Worm (Caenorhabditis elegans) whole organism, late embryonic: ENCODE results near the gene taf-11.1.

ENCODE experiments used
- C38D4.7 ChIP-seq: fragments of 200-800 bp; sonication (Bioruptor generic); optimal IDR thresholded peaks from 2 replicates; lab custom pipeline; 2018; ENCODE audit warnings: mild to moderate bottlenecking, missing genetic modification characterization, moderate library complexity, missing compliant biosample characterization
- F13H6.1 ChIP-seq: sonication (generic microtip); optimal IDR thresholded peaks from 2 replicates; lab custom pipeline; 2016; ENCODE audit warnings: missing genetic modification characterization, missing compliant biosample characterization
- K02D7.2 ChIP-seq: sonication (generic microtip); optimal IDR thresholded peaks from 2 replicates; lab custom pipeline; 2017; ENCODE audit warnings: mild to moderate bottlenecking, missing genetic modification characterization, missing compliant biosample characterization
- ama-1 ChIP-seq: fragments of 150-350 bp; optimal IDR thresholded peaks from 2 replicates; lab custom pipeline; 2014
- ceh-14 ChIP-seq: sonication (generic microtip); optimal IDR thresholded peaks from 2 replicates; lab custom pipeline; 2016; ENCODE audit warnings: missing genotype, missing genetic modification characterization, missing compliant biosample characterization
- ceh-18 ChIP-seq: sonication (generic microtip); optimal IDR thresholded peaks from 2 replicates; lab custom pipeline; 2016; ENCODE audit warnings: missing genetic modification characterization, missing compliant biosample characterization
- ceh-19 ChIP-seq: fragments of 200-800 bp; sonication (Bioruptor generic); optimal IDR thresholded peaks from 2 replicates; lab custom pipeline; 2018; ENCODE audit warnings: mild to moderate bottlenecking, missing genetic modification characterization, missing compliant biosample characterization
- ceh-2 ChIP-seq: sonication (generic microtip); optimal IDR thresholded peaks from 2 replicates; lab custom pipeline; 2016; ENCODE audit warnings: missing genotype, missing genetic modification characterization, missing compliant biosample characterization
- ceh-22 ChIP-seq: sonication (generic microtip); optimal IDR thresholded peaks from 2 replicates; lab custom pipeline; 2017; ENCODE audit warnings: missing biosample characterization, missing genetic modification characterization
- ceh-30 ChIP-seq: fragments of 150-350 bp; optimal IDR thresholded peaks from 2 replicates; lab custom pipeline; 2014; ENCODE audit warnings: missing biosample characterization, missing genetic modification characterization
- ceh-31 ChIP-seq: sonication (generic microtip); optimal IDR thresholded peaks from 2 replicates; lab custom pipeline; 2016; ENCODE audit warnings: missing genetic modification characterization, missing compliant biosample characterization
- ceh-34 ChIP-seq: sonication (generic microtip); optimal IDR thresholded peaks from 2 replicates; lab custom pipeline; 2016; ENCODE audit warnings: mild to moderate bottlenecking, missing genetic modification characterization, missing compliant biosample characterization
- ceh-48 ChIP-seq: sonication (generic microtip); optimal IDR thresholded peaks from 2 replicates; lab custom pipeline; 2016; ENCODE audit warnings: missing genetic modification characterization, inconsistent platforms, missing compliant biosample characterization
- dve-1 ChIP-seq: sonication (generic microtip); optimal IDR thresholded peaks from 2 replicates; lab custom pipeline; 2017; ENCODE audit warnings: antibody characterized with exemption, mild to moderate bottlenecking, missing genetic modification characterization, missing compliant biosample characterization
- ets-4 ChIP-seq: sonication (generic microtip); optimal IDR thresholded peaks from 2 replicates; lab custom pipeline; 2016; ENCODE audit warnings: missing genetic modification characterization, missing compliant biosample characterization
- eyg-1 ChIP-seq: sonication (generic microtip); optimal IDR thresholded peaks from 2 replicates; lab custom pipeline; 2016; ENCODE audit warnings: missing genotype, missing genetic modification characterization, missing compliant biosample characterization
- fkh-6 ChIP-seq: sonication (generic microtip); optimal IDR thresholded peaks from 2 replicates; lab custom pipeline; 2016; ENCODE audit warnings: missing genetic modification characterization, missing compliant biosample characterization
- hlh-30 ChIP-seq: sonication (generic microtip); optimal IDR thresholded peaks from 2 replicates; lab custom pipeline; 2017; ENCODE audit warnings: antibody characterized with exemption, missing genetic modification characterization, missing compliant biosample characterization; ENCODE audit not compliant: insufficient read depth
- hlh-8 ChIP-seq: sonication (generic microtip); optimal IDR thresholded peaks from 2 replicates; lab custom pipeline; 2016; ENCODE audit warnings: missing genotype, missing genetic modification characterization, missing compliant biosample characterization
- madf-2 ChIP-seq: sonication (generic microtip); optimal IDR thresholded peaks from 2 replicates; lab custom pipeline; 2017; ENCODE audit warnings: missing genetic modification characterization, missing compliant biosample characterization
- mec-3 ChIP-seq: sonication (generic microtip); optimal IDR thresholded peaks from 2 replicates; lab custom pipeline; 2016; ENCODE audit warnings: borderline replicate concordance, missing genetic modification characterization, missing compliant biosample characterization
- nfya-1 ChIP-seq: sonication (generic microtip); optimal IDR thresholded peaks from 2 replicates; lab custom pipeline; 2017; ENCODE audit warnings: missing genetic modification characterization, mild to moderate bottlenecking, missing compliant biosample characterization, antibody characterized with exemption, moderate library complexity
- nhr-11 ChIP-seq: fragments of 150-350 bp; optimal IDR thresholded peaks from 2 replicates; lab custom pipeline; 2014; ENCODE audit warnings: missing biosample characterization, missing genetic modification characterization
- nhr-232 ChIP-seq: sonication (generic microtip); optimal IDR thresholded peaks from 2 replicates; lab custom pipeline; 2016; ENCODE audit warnings: missing genetic modification characterization, missing compliant biosample characterization
- odd-2 ChIP-seq: sonication (generic microtip); optimal IDR thresholded peaks from 2 replicates; lab custom pipeline; 2017; ENCODE audit warnings: antibody characterized with exemption, mild to moderate bottlenecking, missing genetic modification characterization, missing compliant biosample characterization
- pat-9 ChIP-seq: fragments of 200-800 bp; sonication (Bioruptor generic); optimal IDR thresholded peaks from 2 replicates; lab custom pipeline; 2018; ENCODE audit warnings: mild to moderate bottlenecking, missing genetic modification characterization, moderate library complexity, missing compliant biosample characterization
- pax-1 ChIP-seq: fragments of 150-350 bp; optimal IDR thresholded peaks from 2 replicates; lab custom pipeline; 2014; ENCODE audit warnings: missing biosample characterization, missing genetic modification characterization
- pha-2 ChIP-seq: sonication (generic microtip); optimal IDR thresholded peaks from 2 replicates; lab custom pipeline; 2017; ENCODE audit warnings: mild to moderate bottlenecking, missing genetic modification characterization, missing compliant biosample characterization
- pqm-1 ChIP-seq: sonication (generic microtip); optimal IDR thresholded peaks from 2 replicates; lab custom pipeline; 2016; ENCODE audit warnings: missing genetic modification characterization, missing compliant biosample characterization
- pros-1 ChIP-seq: fragments of 150-350 bp; optimal IDR thresholded peaks from 2 replicates; lab custom pipeline; 2014; ENCODE audit warnings: missing biosample characterization, missing genetic modification reagents, missing genetic modification characterization
- ref-2 ChIP-seq: sonication (generic microtip); optimal IDR thresholded peaks from 2 replicates; lab custom pipeline; 2016; ENCODE audit warnings: missing genetic modification characterization, missing compliant biosample characterization
- rnt-1 ChIP-seq: sonication (generic microtip); optimal IDR thresholded peaks from 2 replicates; lab custom pipeline; 2016; ENCODE audit warnings: missing genetic modification characterization, missing compliant biosample characterization
- sdc-2 ChIP-seq: sonication (generic microtip); optimal IDR thresholded peaks from 2 replicates; lab custom pipeline; 2016; ENCODE audit warnings: missing genotype, missing genetic modification characterization, missing compliant biosample characterization
- sox-4 ChIP-seq: sonication (generic microtip); optimal IDR thresholded peaks from 2 replicates; lab custom pipeline; 2017; ENCODE audit warnings: mild to moderate bottlenecking, missing genetic modification characterization, inconsistent platforms, missing compliant biosample characterization
- syd-9 ChIP-seq: sonication (generic microtip); optimal IDR thresholded peaks from 2 replicates; lab custom pipeline; 2016; ENCODE audit warnings: mild to moderate bottlenecking, missing genetic modification characterization, moderate library complexity, missing compliant biosample characterization
- tbx-2 ChIP-seq: sonication (generic microtip); optimal IDR thresholded peaks from 2 replicates; lab custom pipeline; 2016; ENCODE audit warnings: missing genetic modification characterization, missing compliant biosample characterization
- unc-42 ChIP-seq: sonication (generic microtip); optimal IDR thresholded peaks from 2 replicates; lab custom pipeline; 2016; ENCODE audit warnings: missing genotype, missing genetic modification characterization, missing compliant biosample characterization
- unc-55 ChIP-seq: sonication (generic microtip); optimal IDR thresholded peaks from 2 replicates; lab custom pipeline; 2017; ENCODE audit warnings: missing biosample characterization, missing genetic modification reagents, missing genetic modification characterization
- unc-86 ChIP-seq: sonication (generic microtip); optimal IDR thresholded peaks from 2 replicates; lab custom pipeline; 2016; ENCODE audit warnings: missing genetic modification characterization, missing compliant biosample characterization
- zip-5 ChIP-seq: sonication (generic microtip); optimal IDR thresholded peaks from 2 replicates; lab custom pipeline; 2016; ENCODE audit warnings: missing genetic modification characterization, missing compliant biosample characterization
- ztf-16 ChIP-seq: sonication (generic microtip); optimal IDR thresholded peaks from 2 replicates; lab custom pipeline; 2017; ENCODE audit warnings: missing genetic modification characterization, missing compliant biosample characterization

The taf-11.1 gene

ce11 chrX:4222779-4223387 lies 32.1 kb upstream of the taf-11.1 start:
- TF ChIP-seq ref-2 (tag; lab: Kevin White, UChicago) (peak; percentile 44), ceh-2 (tag; lab: Kevin White, UChicago) (peak; percentile 44), pros-1 (peak; percentile 71), unc-55 (GFP tag; lab: Kevin White, UChicago) (peak; percentile 76), ceh-31 (peak; percentile 71), sdc-2 (tag; lab: Kevin White, UChicago) (peak; percentile 71), nfya-1 (tag; lab: Kevin White, UChicago) (peak; percentile 35), zip-5 (tag; lab: Kevin White, UChicago) (no peak), pax-1 (peak; percentile 89), unc-42 (tag; lab: Kevin White, UChicago) (peak; percentile 25), F13H6.1 (tag; lab: Kevin White, UChicago) (peak; percentile 54), hlh-8 (no peak), ceh-48 (no peak), eyg-1 (peak; percentile 89), ceh-18 (peak; percentile 50), ama-1 (peak; percentile 83), ceh-22 (no peak), madf-2 (peak; percentile 3), ceh-14 (tag; lab: Kevin White, UChicago) (peak; percentile 50), ets-4 (tag; lab: Kevin White, UChicago) (peak; percentile 14), sox-4 (no peak), tbx-2 (tag; lab: Kevin White, UChicago) (peak; percentile 4), pqm-1 (tag; lab: Kevin White, UChicago) (no peak), ceh-34 (tag; lab: Kevin White, UChicago) (peak; percentile 68), dve-1 (tag; lab: Kevin White, UChicago) (peak; percentile 32)

- no peak for TF ChIP-seq nhr-11 (tag; lab: Kevin White, UChicago)
- TF ChIP-seq sdc-2 (tag; lab: Kevin White, UChicago) = no peak
- TF ChIP-seq syd-9 = no peak
- no peak for TF ChIP-seq ztf-16 (tag; lab: Kevin White, UChicago)
- no peak for TF ChIP-seq ceh-30
- TF ChIP-seq zip-5 (tag; lab: Kevin White, UChicago) = no peak
- no peak for TF ChIP-seq mec-3
- no peak for TF ChIP-seq C38D4.7
- no peak for TF ChIP-seq fkh-6 (tag; lab: Kevin White, UChicago)
- TF ChIP-seq unc-86 (tag; lab: Kevin White, UChicago) = no peak
- TF ChIP-seq nhr-232 (tag; lab: Kevin White, UChicago) = no peak
Observed at ce11 chrX:4235752-4236151, 19.2 kb upstream of the taf-11.1 start, which contains the start of gene rab-37. rab-37 (minus strand) TSS chrX:4235852.

DNA sequence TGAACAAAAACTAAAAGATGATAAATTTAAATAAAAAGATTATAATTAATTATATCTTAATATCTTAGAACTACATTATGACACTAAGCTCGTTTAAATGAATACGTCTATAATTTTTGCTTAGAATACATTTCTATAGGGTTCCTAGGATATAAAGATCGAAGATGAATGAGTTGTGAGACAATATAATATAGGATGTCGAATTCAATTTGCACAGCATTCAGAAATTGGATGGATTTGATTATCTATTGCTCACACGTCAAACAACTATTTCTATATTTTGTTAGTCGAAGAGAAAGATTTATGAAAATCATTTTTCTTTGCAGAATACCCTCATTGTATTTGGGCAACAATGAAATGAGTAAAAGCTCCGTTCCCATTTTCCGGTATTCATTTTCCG lies 16.0 kb upstream of the taf-11.1 start:
- no peak for TF ChIP-seq hlh-30 (tag; lab: Kevin White, UChicago)
- no peak for TF ChIP-seq ceh-19 (GFP tag; lab: Kevin White, UChicago)
- TF ChIP-seq rnt-1 = no peak
- peak; percentile 59 for TF ChIP-seq unc-42 (tag; lab: Kevin White, UChicago)

ce11 chrX:4244489-4245123 lies 10.4 kb upstream of the taf-11.1 start:
- TF ChIP-seq tbx-2 (tag; lab: Kevin White, UChicago) = no peak
- TF ChIP-seq nhr-232 (tag; lab: Kevin White, UChicago) = no peak
- TF ChIP-seq eyg-1 = no peak
- no peak for TF ChIP-seq ceh-34 (tag; lab: Kevin White, UChicago)
- TF ChIP-seq pha-2 (tag; lab: Kevin White, UChicago) = no peak
- no peak for TF ChIP-seq pax-1
- TF ChIP-seq pat-9 (tag; lab: Kevin White, UChicago) = no peak
- no peak for TF ChIP-seq sdc-2 (tag; lab: Kevin White, UChicago)
- TF ChIP-seq odd-2 (tag; lab: Kevin White, UChicago) = no peak
- TF ChIP-seq K02D7.2 (tag; lab: Kevin White, UChicago) = no peak
- TF ChIP-seq rnt-1 = no peak
- TF ChIP-seq, all 69 proteins: peak for 0
